Fruit fly (Drosophila melanogaster) whole organism, embryonic: ENCODE results near the gene Dmtn.

Source experiments
- Bdp1 ChIP-seq: fragments of 200-800 bp; sonication (Bioruptor generic); optimal IDR thresholded peaks from 3 replicates; lab custom pipeline; 2016; ENCODE audit warnings: missing biosample characterization, missing genetic modification characterization
- BtbVII ChIP-seq: fragments of 200-800 bp; sonication (Bioruptor generic); optimal IDR thresholded peaks from 3 replicates; lab custom pipeline; 2017; ENCODE audit warnings: missing biosample characterization, mild to moderate bottlenecking, missing genetic modification characterization
- CG10543 ChIP-seq: fragments of 200-800 bp; sonication (Bioruptor generic); optimal IDR thresholded peaks from 3 replicates; lab custom pipeline; 2017; ENCODE audit warnings: missing biosample characterization, mild to moderate bottlenecking, missing genetic modification characterization, moderate library complexity
- CG10979 ChIP-seq: fragments of 200-800 bp; sonication (Bioruptor generic); optimal IDR thresholded peaks from 2 replicates; lab custom pipeline; 2018; ENCODE audit warnings: missing biosample characterization, mild to moderate bottlenecking, missing genetic modification characterization, moderate library complexity
- CG11695 ChIP-seq: fragments of 200-800 bp; sonication (Bioruptor generic); IDR thresholded peaks from 3 replicates; pipeline ENCODE4 v1.3.6; 2022; ENCODE audit warnings: missing biosample characterization, missing genetic modification characterization
- CG13424 ChIP-seq: fragments of 200-800 bp; sonication (Bioruptor generic); optimal IDR thresholded peaks from 2 replicates; lab custom pipeline; 2019; ENCODE audit warnings: missing biosample characterization, mild to moderate bottlenecking, missing genetic modification characterization, moderate library complexity
- CG14441 ChIP-seq: fragments of 200-800 bp; sonication (Bioruptor generic); IDR thresholded peaks from 2 replicates; pipeline ENCODE4 v1.3.6; 2022; ENCODE audit warnings: missing biosample characterization, missing genetic modification characterization
- CG16863 ChIP-seq: fragments of 200-800 bp; sonication (Bioruptor generic); optimal IDR thresholded peaks from 3 replicates; lab custom pipeline; 2016; ENCODE audit warnings: missing biosample characterization, missing genetic modification characterization
- CG18262 ChIP-seq: fragments of 200-800 bp; optimal IDR thresholded peaks from 3 replicates; lab custom pipeline; 2019; ENCODE audit warnings: missing biosample characterization, mild to moderate bottlenecking, missing genetic modification characterization, moderate library complexity
- CG18476 ChIP-seq: fragments of 200-800 bp; sonication (Bioruptor generic); optimal IDR thresholded peaks from 2 replicates; lab custom pipeline; 2016; ENCODE audit warnings: missing biosample characterization, mild to moderate bottlenecking, missing genetic modification characterization
- CG2199 ChIP-seq: fragments of 200-800 bp; sonication (Bioruptor generic); IDR thresholded peaks from 3 replicates; pipeline ENCODE4 v1.3.6; 2022; ENCODE audit warnings: missing biosample characterization, missing genetic modification characterization
- CG32767 ChIP-seq: fragments of 200-800 bp; sonication (Bioruptor generic); IDR thresholded peaks from 2 replicates; pipeline ENCODE4 v1.3.6; 2022; ENCODE audit warnings: missing biosample characterization, missing genetic modification characterization
- CG3847 ChIP-seq: fragments of 200-800 bp; sonication (Bioruptor generic); IDR thresholded peaks from 2 replicates; pipeline ENCODE4 v1.3.6; 2022; ENCODE audit warnings: missing biosample characterization, missing genetic modification characterization
- CG4617 ChIP-seq: fragments of 200-800 bp; sonication (Bioruptor generic); optimal IDR thresholded peaks from 3 replicates; lab custom pipeline; 2016; ENCODE audit warnings: missing biosample characterization, missing genetic modification characterization, borderline replicate concordance
- CG8388 ChIP-seq: fragments of 200-800 bp; sonication (Bioruptor generic); optimal IDR thresholded peaks from 2 replicates; lab custom pipeline; 2019; ENCODE audit warnings: missing biosample characterization, mild to moderate bottlenecking, missing genetic modification characterization, moderate library complexity
- CHES-1-like ChIP-seq: fragments of 200-800 bp; sonication (Bioruptor generic); optimal IDR thresholded peaks from 2 replicates; lab custom pipeline; 2016; ENCODE audit warnings: missing biosample characterization, missing genetic modification characterization
- Dad ChIP-seq: fragments of 200-800 bp; sonication (Bioruptor generic); optimal IDR thresholded peaks from 3 replicates; lab custom pipeline; 2016; ENCODE audit warnings: missing biosample characterization, missing genetic modification characterization
- Fer1 ChIP-seq: fragments of 200-800 bp; sonication (Bioruptor generic); optimal IDR thresholded peaks from 2 replicates; lab custom pipeline; 2017; ENCODE audit warnings: missing biosample characterization, mild to moderate bottlenecking, missing genetic modification characterization
- Gsc ChIP-seq: fragments of 200-800 bp; sonication (Bioruptor generic); IDR thresholded peaks from 2 replicates; pipeline ENCODE4 v1.3.6; 2022; ENCODE audit warnings: missing biosample characterization, missing genetic modification characterization
- HLHmδ ChIP-seq: fragments of 200-800 bp; sonication (Bioruptor generic); optimal IDR thresholded peaks from 2 replicates; lab custom pipeline; 2018; ENCODE audit warnings: missing biosample characterization, mild to moderate bottlenecking, missing genetic modification characterization, moderate library complexity
- Hsf ChIP-seq: fragments of 200-800 bp; sonication (Bioruptor generic); optimal IDR thresholded peaks from 3 replicates; lab custom pipeline; 2016; ENCODE audit warnings: missing biosample characterization, missing genetic modification characterization
- Mad ChIP-seq: fragments of 200-800 bp; sonication (Bioruptor generic); optimal IDR thresholded peaks from 2 replicates; lab custom pipeline; 2016; ENCODE audit warnings: missing biosample characterization, missing genetic modification characterization
- Meics ChIP-seq: fragments of 200-800 bp; sonication (Bioruptor generic); optimal IDR thresholded peaks from 2 replicates; lab custom pipeline; 2017; ENCODE audit warnings: missing biosample characterization, mild to moderate bottlenecking, missing genetic modification characterization
- Neu2 ChIP-seq: fragments of 200-800 bp; sonication (Bioruptor generic); optimal IDR thresholded peaks from 3 replicates; lab custom pipeline; 2016; ENCODE audit warnings: missing biosample characterization, missing genetic modification characterization, borderline replicate concordance
- Optix ChIP-seq: fragments of 200-800 bp; sonication (Bioruptor generic); IDR thresholded peaks from 3 replicates; pipeline ENCODE4 v1.3.6; 2022; ENCODE audit warnings: missing biosample characterization, missing genetic modification characterization
- Pdp1 ChIP-seq, 2 experiments: fragments of 200-800 bp; sonication (Bioruptor generic); optimal IDR thresholded peaks; 3 replicates each; lab custom pipeline; 2016; ENCODE audit warnings: missing biosample characterization in 2 of 2, missing genetic modification characterization in 2 of 2, mild to moderate bottlenecking in 1 of 2, moderate library complexity in 1 of 2
- Sox102F ChIP-seq: fragments of 200-800 bp; sonication (Bioruptor generic); optimal IDR thresholded peaks from 2 replicates; lab custom pipeline; 2018; ENCODE audit warnings: missing biosample characterization, mild to moderate bottlenecking, missing genetic modification characterization, moderate library complexity
- Sry-δ ChIP-seq: fragments of 200-800 bp; sonication (Bioruptor generic); optimal IDR thresholded peaks from 2 replicates; lab custom pipeline; 2016; ENCODE audit warnings: missing biosample characterization, missing genetic modification characterization
- Trl ChIP-seq, 3 experiments: fragments of >200 bp in 2 of 3; fragments of 200-800 bp in 1 of 3; sonication (Bioruptor generic) in 1 of 3; optimal IDR thresholded peaks; 2 replicates in 1 of 3; 3 replicates in 2 of 3; lab custom pipeline; 2016 to 2017; ENCODE audit warnings: missing biosample characterization in 1 of 3, missing genetic modification characterization in 1 of 3
- bbx ChIP-seq: fragments of 200-800 bp; sonication (Bioruptor generic); IDR thresholded peaks from 2 replicates; pipeline ENCODE4 v1.3.6; 2022; ENCODE audit warnings: missing biosample characterization, missing genetic modification characterization; ENCODE audit not compliant: partially characterized antibody
- bcd ChIP-seq: fragments of 200-800 bp; sonication (Bioruptor generic); optimal IDR thresholded peaks from 2 replicates; lab custom pipeline; 2017; ENCODE audit warnings: missing biosample characterization, mild to moderate bottlenecking, missing genetic modification characterization
- btn ChIP-seq: fragments of 200-800 bp; sonication (Bioruptor generic); optimal IDR thresholded peaks from 2 replicates; lab custom pipeline; 2016; ENCODE audit warnings: missing biosample characterization, missing genetic modification characterization
- cad ChIP-seq: fragments of >200 bp; optimal IDR thresholded peaks from 2 replicates; lab custom pipeline; 2017; ENCODE audit warnings: missing biosample characterization, missing genetic modification characterization
- croc ChIP-seq: fragments of 200-800 bp; sonication (Bioruptor generic); conservative IDR thresholded peaks from 3 replicates; pipeline ENCODE4 v1.3.6; 2022; ENCODE audit warnings: missing biosample characterization, missing genetic modification characterization
- cwo ChIP-seq: fragments of 200-800 bp; sonication (Bioruptor generic); optimal IDR thresholded peaks from 3 replicates; lab custom pipeline; 2017; ENCODE audit warnings: missing biosample characterization, missing genetic modification characterization, mild to moderate bottlenecking, moderate library complexity, missing genetic modification reagents
- dimm ChIP-seq: fragments of 200-800 bp; sonication (Bioruptor generic); IDR thresholded peaks from 2 replicates; pipeline ENCODE4 v1.3.6; 2022; ENCODE audit warnings: missing biosample characterization, missing genetic modification characterization
- eve ChIP-seq, 2 experiments: fragments of >200 bp; optimal IDR thresholded peaks; 2 replicates each; lab custom pipeline; 2017; ENCODE audit warnings: missing biosample characterization in 2 of 2, missing genetic modification characterization in 2 of 2
- fd96Cb ChIP-seq: fragments of 200-800 bp; sonication (Bioruptor generic); optimal IDR thresholded peaks from 2 replicates; lab custom pipeline; 2018; ENCODE audit warnings: missing biosample characterization, mild to moderate bottlenecking, missing genetic modification characterization, moderate library complexity
- fru ChIP-seq: fragments of >200 bp; optimal IDR thresholded peaks from 2 replicates; lab custom pipeline; 2017
- gcm2 ChIP-seq: fragments of 200-800 bp; sonication (Bioruptor generic); optimal IDR thresholded peaks from 2 replicates; lab custom pipeline; 2016; ENCODE audit warnings: missing biosample characterization, missing genetic modification characterization
- hkb ChIP-seq, 2 experiments: fragments of 200-800 bp in 1 of 2; fragments of >200 bp in 1 of 2; sonication (Bioruptor generic) in 1 of 2; IDR thresholded peaks in 1 of 2; optimal IDR thresholded peaks in 1 of 2; 2 replicates each; pipeline versions ENCODE4 v1.3.6 to Lab custom; 2017 to 2022; ENCODE audit warnings: missing biosample characterization in 1 of 2, missing genetic modification characterization in 1 of 2
- insv ChIP-seq, 2 experiments: fragments of 200-800 bp; sonication (Bioruptor generic); optimal IDR thresholded peaks; 3 replicates each; lab custom pipeline; 2016 to 2018; ENCODE audit warnings: missing biosample characterization in 2 of 2, missing genetic modification characterization in 2 of 2
- knrl ChIP-seq: fragments of 200-800 bp; sonication (Bioruptor generic); IDR thresholded peaks from 3 replicates; pipeline ENCODE4 v1.3.6; 2022; ENCODE audit warnings: missing biosample characterization, missing genetic modification characterization; ENCODE audit not compliant: partially characterized antibody
- lbe ChIP-seq: fragments of 200-800 bp; sonication (Bioruptor generic); optimal IDR thresholded peaks from 2 replicates; lab custom pipeline; 2016; ENCODE audit warnings: missing biosample characterization, mild to moderate bottlenecking, missing genetic modification characterization
- lilli ChIP-seq: fragments of 200-800 bp; sonication (Bioruptor generic); optimal IDR thresholded peaks from 3 replicates; lab custom pipeline; 2016; ENCODE audit warnings: missing biosample characterization, missing genetic modification characterization
- mam ChIP-seq: fragments of 200-800 bp; sonication (Bioruptor generic); optimal IDR thresholded peaks from 3 replicates; lab custom pipeline; 2016; ENCODE audit warnings: missing biosample characterization, missing genetic modification characterization
- nau ChIP-seq: fragments of 200-800 bp; sonication (Bioruptor generic); optimal IDR thresholded peaks from 3 replicates; lab custom pipeline; 2017; ENCODE audit warnings: missing biosample characterization, mild to moderate bottlenecking, missing genetic modification characterization, missing genetic modification reagents
- oc ChIP-seq: fragments of 200-800 bp; sonication (Bioruptor generic); optimal IDR thresholded peaks from 2 replicates; lab custom pipeline; 2018; ENCODE audit warnings: missing biosample characterization, mild to moderate bottlenecking, missing genetic modification characterization, moderate library complexity
- repo ChIP-seq: fragments of 200-800 bp; sonication (Bioruptor generic); optimal IDR thresholded peaks from 2 replicates; lab custom pipeline; 2016; ENCODE audit warnings: missing biosample characterization, missing genetic modification characterization
- scrt ChIP-seq: fragments of 200-800 bp; sonication (Bioruptor generic); optimal IDR thresholded peaks from 2 replicates; lab custom pipeline; 2018; ENCODE audit warnings: missing biosample characterization, mild to moderate bottlenecking, missing genetic modification characterization, moderate library complexity
- seq ChIP-seq: fragments of 200-800 bp; sonication (Bioruptor generic); IDR thresholded peaks from 2 replicates; pipeline ENCODE4 v1.3.6; 2022; ENCODE audit warnings: missing biosample characterization, missing genetic modification characterization

Gene Dmtn

DNA sequence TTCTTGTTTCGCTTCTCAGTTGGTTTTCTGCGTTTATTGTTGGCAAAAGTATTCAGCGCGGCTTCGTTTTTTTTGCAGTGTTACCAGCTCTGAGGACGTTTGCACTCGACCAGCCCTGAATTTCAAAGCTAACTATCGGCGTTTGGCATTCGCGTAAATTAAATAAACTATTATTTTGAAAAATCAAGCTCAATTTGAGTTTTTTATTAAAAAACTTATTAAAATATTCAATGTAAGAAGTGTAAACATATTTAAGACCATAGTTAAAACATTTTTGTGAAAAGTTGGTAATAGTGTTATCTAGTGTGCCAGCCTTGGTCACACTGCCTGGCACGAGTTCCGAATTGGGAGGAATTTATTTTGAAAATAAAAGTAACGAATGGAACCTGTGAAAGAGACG is 59.9 kb downstream of the Dmtn start, which contains the start of the genes SmD2 and CG18048 (continued):
- TF ChIP-seq nau (GFP tag; lab: Kevin White, UChicago) (no peak), CG14441 (no peak), CHES-1-like (GFP tag; lab: Kevin White, UChicago) (peak; percentile 6), CG18476 (GFP tag; lab: Kevin White, UChicago) (no peak), lbe (no peak), seq (GFP tag; lab: Robert Waterston, UW) (no peak), CG18262 (tag; lab: Kevin White, UChicago) (peak; percentile 9), fd96Cb (tag; lab: Kevin White, UChicago) (no peak), Pdp1 (GFP tag; optimal IDR thresholded peaks at IDR 0.05; lab: Kevin White, UChicago) (peak in 1 of 2 experiments; percentile 47), cad (no peak), BtbVII (GFP tag; lab: Kevin White, UChicago) (no peak), HLHmδ (GFP tag; lab: Kevin White, UChicago) (no peak), gcm2 (GFP tag; lab: Kevin White, UChicago) (no peak), btn (GFP tag; lab: Kevin White, UChicago) (no peak), Sox102F (GFP tag; lab: Kevin White, UChicago) (no peak), bbx (GFP tag; lab: Robert Waterston, UW) (no peak), CG10979 (tag; lab: Kevin White, UChicago) (no peak), Trl (optimal IDR thresholded peaks at IDR 0.05; lab: Kevin White, UChicago) (no peak), Trl (GFP tag; optimal IDR thresholded peaks at IDR 0.05; lab: Kevin White, UChicago) (no peak), Mad (no peak), bcd (peak; percentile 12), repo (GFP tag; lab: Kevin White, UChicago) (no peak), insv (GFP tag; optimal IDR thresholded peaks at IDR 0.05; lab: Kevin White, UChicago) (no peak), CG16863 (GFP tag; lab: Kevin White, UChicago) (no peak), CG3847 (GFP tag; lab: Robert Waterston, UW) (peak; percentile 54; the same call in 1 of the 2 replicates), lilli (GFP tag; lab: Kevin White, UChicago) (no peak), CG2199 (GFP tag; lab: Robert Waterston, UW) (no peak), CG4617 (GFP tag; lab: Kevin White, UChicago) (peak; percentile 79), Sry-δ (GFP tag; lab: Kevin White, UChicago) (peak; percentile 72), hkb (optimal IDR thresholded peaks at IDR 0.05; lab: Kevin White, UChicago) (peak; percentile 43), hkb (GFP tag; IDR thresholded peaks at IDR 0.05; lab: Robert Waterston, UW) (no peak), Bdp1 (no peak), CG13424 (peak; percentile 32), eve (GFP tag; optimal IDR thresholded peaks at IDR 0.05; lab: Kevin White, UChicago) (no peak), CG11695 (GFP tag; lab: Robert Waterston, UW) (no peak), fru (lab: Kevin White, UChicago) (no peak), cwo (no peak), Optix (GFP tag; lab: Robert Waterston, UW) (no peak), oc (tag; lab: Kevin White, UChicago) (no peak), scrt (GFP tag; lab: Kevin White, UChicago) (no peak), knrl (GFP tag; lab: Robert Waterston, UW) (peak; percentile 87), croc (GFP tag; lab: Robert Waterston, UW) (no peak), dimm (GFP tag; lab: Robert Waterston, UW) (no peak), mam (GFP tag; lab: Kevin White, UChicago) (no peak), CG32767 (GFP tag; lab: Robert Waterston, UW) (no peak), Neu2 (GFP tag; lab: Kevin White, UChicago) (no peak), CG8388 (GFP tag; lab: Kevin White, UChicago) (no peak), Fer1 (peak; percentile 9), Meics (GFP tag; lab: Kevin White, UChicago) (peak; percentile 13), Dad (GFP tag; lab: Kevin White, UChicago) (no peak), Hsf (GFP tag; lab: Kevin White, UChicago) (no peak), CG10543 (GFP tag; lab: Kevin White, UChicago) (no peak), Gsc (GFP tag; lab: Robert Waterston, UW) (no peak)
